Worm (Caenorhabditis elegans) whole organism, L4/young adult: ENCODE measurements around the gene ZK666.12.

Experiments used
- dao-5 ChIP-seq: sonication (generic microtip); optimal IDR thresholded peaks from 2 replicates; lab custom pipeline; 2016; ENCODE audit warnings: missing genotype, missing genetic modification characterization, moderate library complexity, missing compliant biosample characterization
- him-1 ChIP-seq: sonication (generic microtip); optimal IDR thresholded peaks from 2 replicates; lab custom pipeline; 2016; ENCODE audit warnings: missing genotype, missing genetic modification reagents, missing genetic modification characterization, missing compliant biosample characterization

ce11 chrII:10539232-10539631 is 43.2 kb downstream of the ZK666.12 start, which contains the start of gene R166.3:
- TF ChIP-seq dao-5 (tag; lab: Kevin White, UChicago) (no peak), him-1 (tag; lab: Kevin White, UChicago) (no peak)
